Worm (Caenorhabditis elegans) whole organism, L1 larva: Measurements from ENCODE around the gene T10B5.3.

ENCODE experiments used
- C16A3.4 ChIP-seq: fragments of 150-350 bp; optimal IDR thresholded peaks from 2 replicates; lab custom pipeline; 2014; ENCODE audit warnings: missing biosample characterization, missing genetic modification characterization
- blmp-1 ChIP-seq: fragments of 150-350 bp; optimal IDR thresholded peaks from 2 replicates; lab custom pipeline; 2014; ENCODE audit warnings: missing biosample characterization, missing genetic modification characterization
- ceh-63 ChIP-seq: fragments of 200-800 bp; sonication (Bioruptor generic); optimal IDR thresholded peaks from 2 replicates; lab custom pipeline; 2018; ENCODE audit warnings: mild to moderate bottlenecking, missing genetic modification characterization, missing compliant biosample characterization
- ceh-8 ChIP-seq: fragments of 200-800 bp; sonication (Bioruptor generic); optimal IDR thresholded peaks from 2 replicates; lab custom pipeline; 2018; ENCODE audit warnings: mild to moderate bottlenecking, missing genetic modification characterization, moderate library complexity, missing compliant biosample characterization
- ceh-88 ChIP-seq: fragments of 200-800 bp; sonication (Bioruptor generic); IDR thresholded peaks from 2 replicates; pipeline ENCODE4 v1.3.6; 2022; ENCODE audit warnings: missing genetic modification characterization, missing compliant biosample characterization
- ceh-90 ChIP-seq: sonication (generic microtip); optimal IDR thresholded peaks from 2 replicates; lab custom pipeline; 2016; ENCODE audit warnings: missing genetic modification characterization, missing compliant biosample characterization
- dpl-1 ChIP-seq, 3 experiments: fragments of 150-350 bp in 2 of 3; sonication (generic microtip) in 1 of 3; optimal IDR thresholded peaks; 2 replicates each; lab custom pipeline; 2014 to 2017; ENCODE audit warnings: missing biosample characterization in 3 of 3, missing genetic modification characterization in 3 of 3, missing genetic modification reagents in 3 of 3
- dsc-1 ChIP-seq: sonication (generic microtip); optimal IDR thresholded peaks from 2 replicates; lab custom pipeline; 2016; ENCODE audit warnings: mild to moderate bottlenecking, missing genetic modification characterization, missing compliant biosample characterization
- efl-1 ChIP-seq, 4 experiments: fragments of 150-350 bp; optimal IDR thresholded peaks in 3 of 4; peaks in 1 of 4; 1 replicate in 1 of 4; 2 replicates in 3 of 4; lab custom pipeline; 2014; ENCODE audit warnings: missing biosample characterization in 2 of 4, missing genetic modification characterization in 2 of 4, missing genetic modification reagents in 2 of 4
- efl-3 ChIP-seq: fragments of 200-800 bp; sonication (Bioruptor generic); optimal IDR thresholded peaks from 2 replicates; lab custom pipeline; 2018; ENCODE audit warnings: mild to moderate bottlenecking, missing genetic modification characterization, missing compliant biosample characterization
- elt-3 ChIP-seq, 6 experiments: fragments of 150-350 bp in 1 of 6; sonication (generic microtip); optimal IDR thresholded peaks; 2 replicates each; lab custom pipeline; 2017 to 2018; ENCODE audit warnings: missing biosample characterization in 6 of 6, missing genetic modification characterization in 6 of 6, inconsistent platforms in 1 of 6
- ets-5 ChIP-seq: fragments of 200-800 bp; sonication (Bioruptor generic); IDR thresholded peaks from 2 replicates; pipeline ENCODE4 v1.3.6; 2022; ENCODE audit warnings: missing genetic modification characterization, missing compliant biosample characterization
- fkh-10 ChIP-seq: sonication (generic microtip); optimal IDR thresholded peaks from 2 replicates; lab custom pipeline; 2017; ENCODE audit warnings: missing biosample characterization, missing genetic modification reagents, missing genetic modification characterization
- fos-1 ChIP-seq: fragments of 150-350 bp; optimal IDR thresholded peaks from 2 replicates; lab custom pipeline; 2014; ENCODE audit warnings: missing biosample characterization, missing genetic modification characterization
- grh-1 ChIP-seq: fragments of 200-800 bp; sonication (Bioruptor generic); IDR thresholded peaks from 2 replicates; pipeline ENCODE4 v1.3.6; 2022; ENCODE audit warnings: missing genetic modification reagents, missing genetic modification characterization, missing compliant biosample characterization
- hlh-17 ChIP-seq: fragments of 200-800 bp; sonication (Bioruptor generic); optimal IDR thresholded peaks from 2 replicates; lab custom pipeline; 2018; ENCODE audit warnings: missing genetic modification characterization, mild to moderate bottlenecking, missing compliant biosample characterization, moderate library complexity, borderline replicate concordance
- hlh-4 ChIP-seq: sonication (generic microtip); optimal IDR thresholded peaks from 2 replicates; lab custom pipeline; 2016; ENCODE audit warnings: mild to moderate bottlenecking, missing genetic modification characterization, missing compliant biosample characterization
- hpl-2 ChIP-seq: fragments of 150-350 bp; optimal IDR thresholded peaks from 2 replicates; lab custom pipeline; 2014; ENCODE audit warnings: missing biosample characterization, missing genetic modification reagents, missing genetic modification characterization
- isw-1 ChIP-seq: fragments of 200-800 bp; sonication (Bioruptor generic); IDR thresholded peaks from 2 replicates; pipeline ENCODE4 v1.3.6; 2022; ENCODE audit warnings: missing genetic modification characterization, missing compliant biosample characterization
- lin-13 ChIP-seq: fragments of 150-350 bp; optimal IDR thresholded peaks from 2 replicates; lab custom pipeline; 2014; ENCODE audit warnings: missing biosample characterization, missing genetic modification reagents, missing genetic modification characterization
- lin-14 ChIP-seq: fragments of 200-800 bp; sonication (Bioruptor generic); optimal IDR thresholded peaks from 2 replicates; lab custom pipeline; 2018; ENCODE audit warnings: mild to moderate bottlenecking, missing genetic modification characterization, moderate library complexity, missing compliant biosample characterization
- lin-15B ChIP-seq: fragments of 150-350 bp; sonication (generic microtip); optimal IDR thresholded peaks from 3 replicates; lab custom pipeline; 2014; ENCODE audit warnings: missing biosample characterization, missing genetic modification characterization
- lin-35 ChIP-seq, 2 experiments: fragments of 150-350 bp; optimal IDR thresholded peaks; 2 replicates each; lab custom pipeline; 2014; ENCODE audit warnings: missing biosample characterization in 2 of 2, missing genetic modification characterization in 2 of 2, missing genetic modification reagents in 2 of 2
- lir-3 ChIP-seq: sonication (generic microtip); optimal IDR thresholded peaks from 2 replicates; lab custom pipeline; 2016; ENCODE audit warnings: mild to moderate bottlenecking, missing genetic modification characterization, moderate library complexity, missing compliant biosample characterization; ENCODE audit not compliant: poor library complexity
- lsy-2 ChIP-seq, 2 experiments: fragments of 150-350 bp; optimal IDR thresholded peaks; 2 replicates each; lab custom pipeline; 2014; ENCODE audit warnings: missing biosample characterization in 2 of 2, missing genetic modification characterization in 2 of 2
- mab-9 ChIP-seq: fragments of 200-800 bp; sonication (Bioruptor generic); IDR thresholded peaks from 2 replicates; pipeline ENCODE4 v1.3.6; 2022; ENCODE audit warnings: missing genetic modification reagents, missing genetic modification characterization, missing compliant biosample characterization
- mdl-1 ChIP-seq, 2 experiments: fragments of 150-350 bp; optimal IDR thresholded peaks; 2 replicates each; lab custom pipeline; 2014 to 2017; ENCODE audit warnings: missing biosample characterization in 2 of 2, missing genetic modification characterization in 2 of 2, inconsistent platforms in 1 of 2
- mep-1 ChIP-seq: fragments of 150-350 bp; optimal IDR thresholded peaks from 2 replicates; lab custom pipeline; 2014; ENCODE audit warnings: missing biosample characterization, missing genetic modification characterization
- nhr-12 ChIP-seq: sonication (generic microtip); optimal IDR thresholded peaks from 2 replicates; lab custom pipeline; 2017; ENCODE audit warnings: missing biosample characterization, missing genetic modification characterization
- nhr-20 ChIP-seq: sonication (generic microtip); optimal IDR thresholded peaks from 2 replicates; lab custom pipeline; 2016; ENCODE audit warnings: mild to moderate bottlenecking, missing genetic modification characterization, missing compliant biosample characterization
- nhr-28 ChIP-seq: fragments of 150-350 bp; optimal IDR thresholded peaks from 2 replicates; lab custom pipeline; 2014; ENCODE audit warnings: missing biosample characterization, missing genetic modification characterization
- nhr-71 ChIP-seq: sonication (generic microtip); optimal IDR thresholded peaks from 2 replicates; lab custom pipeline; 2016; ENCODE audit warnings: mild to moderate bottlenecking, missing genetic modification characterization, moderate library complexity, missing compliant biosample characterization
- nhr-76 ChIP-seq: sonication (generic microtip); optimal IDR thresholded peaks from 2 replicates; lab custom pipeline; 2017; ENCODE audit warnings: missing biosample characterization, missing genetic modification characterization
- nhr-77 ChIP-seq: fragments of 150-350 bp; optimal IDR thresholded peaks from 2 replicates; lab custom pipeline; 2014; ENCODE audit warnings: missing biosample characterization, missing genetic modification characterization
- nhr-85 ChIP-seq: sonication (generic microtip); peaks from one replicate; lab custom pipeline; 2016; ENCODE audit warnings: missing genetic modification characterization, inconsistent platforms, missing compliant biosample characterization
- nhr-90 ChIP-seq: sonication (generic microtip); optimal IDR thresholded peaks from 2 replicates; lab custom pipeline; 2016; ENCODE audit warnings: mild to moderate bottlenecking, missing genetic modification characterization, missing compliant biosample characterization; ENCODE audit not compliant: poor library complexity
- rnt-1 ChIP-seq: sonication (generic microtip); optimal IDR thresholded peaks from 2 replicates; lab custom pipeline; 2016; ENCODE audit warnings: mild to moderate bottlenecking, missing genetic modification characterization, moderate library complexity, missing compliant biosample characterization
- skn-1 ChIP-seq: fragments of 150-350 bp; optimal IDR thresholded peaks from 2 replicates; lab custom pipeline; 2014; ENCODE audit warnings: missing biosample characterization, missing genetic modification characterization
- snpc-4 ChIP-seq: fragments of 150-350 bp; optimal IDR thresholded peaks from 2 replicates; lab custom pipeline; 2014; ENCODE audit warnings: missing biosample characterization, missing genetic modification characterization
- snu-23 ChIP-seq: sonication (generic microtip); optimal IDR thresholded peaks from 2 replicates; lab custom pipeline; 2016; ENCODE audit warnings: missing genetic modification characterization, missing compliant biosample characterization
- sox-4 ChIP-seq: sonication (generic microtip); optimal IDR thresholded peaks from 2 replicates; lab custom pipeline; 2016; ENCODE audit warnings: missing genetic modification characterization, missing compliant biosample characterization
- swsn-7 ChIP-seq: sonication (generic microtip); optimal IDR thresholded peaks from 2 replicates; lab custom pipeline; 2016; ENCODE audit warnings: missing genetic modification characterization, missing compliant biosample characterization
- tbx-2 ChIP-seq: sonication (generic microtip); optimal IDR thresholded peaks from 2 replicates; lab custom pipeline; 2016; ENCODE audit warnings: missing genetic modification characterization, missing compliant biosample characterization
- unc-30 ChIP-seq: sonication (generic microtip); optimal IDR thresholded peaks from 2 replicates; lab custom pipeline; 2017; ENCODE audit warnings: missing biosample characterization, missing genetic modification characterization
- unc-62 ChIP-seq: fragments of 150-350 bp; optimal IDR thresholded peaks from 2 replicates; lab custom pipeline; 2014; ENCODE audit warnings: missing biosample characterization, missing genetic modification reagents, missing genetic modification characterization
- unc-86 ChIP-seq: sonication (generic microtip); optimal IDR thresholded peaks from 2 replicates; lab custom pipeline; 2016; ENCODE audit warnings: missing genetic modification characterization, missing compliant biosample characterization
- unc-98 ChIP-seq: fragments of 200-800 bp; sonication (Bioruptor generic); IDR thresholded peaks from 2 replicates; pipeline ENCODE4 v1.3.6; 2022; ENCODE audit warnings: missing genetic modification characterization, missing compliant biosample characterization
- zag-1 ChIP-seq: fragments of 150-350 bp; optimal IDR thresholded peaks from 2 replicates; lab custom pipeline; 2014; ENCODE audit warnings: missing biosample characterization, missing genetic modification characterization
- ztf-11 ChIP-seq, 2 experiments: sonication (generic microtip); optimal IDR thresholded peaks; 2 replicates each; lab custom pipeline; 2016 to 2017; ENCODE audit warnings: missing genetic modification characterization in 2 of 2, missing biosample characterization in 1 of 2, missing compliant biosample characterization in 1 of 2

The T10B5.3 gene

ce11 chrV:1869682-1870081, at the start of gene T10B5.3:
Gene T10B5.3, minus strand, starts transcription at chrV:1869782.
- no peak for TF ChIP-seq ceh-90
- no peak for TF ChIP-seq lir-3 (tag; lab: Kevin White, UChicago)
- no peak for TF ChIP-seq efl-1 (optimal IDR thresholded peaks at IDR 0.05; lab: Kevin White, UChicago)
- TF ChIP-seq efl-1 (GFP tag; optimal IDR thresholded peaks at IDR 0.05 in 1 of 2; lab: Kevin White, UChicago): no peak
- TF ChIP-seq ztf-11 (tag; optimal IDR thresholded peaks at IDR 0.05; lab: Kevin White, UChicago): no peak
- TF ChIP-seq mep-1 (tag; lab: Kevin White, UChicago): no peak
- TF ChIP-seq C16A3.4 (tag; lab: Kevin White, UChicago): no peak
- TF ChIP-seq sox-4 (tag; lab: Kevin White, UChicago): no peak
- TF ChIP-seq ceh-8: no peak
- no peak for TF ChIP-seq unc-30 (tag; lab: Kevin White, UChicago)
- TF ChIP-seq nhr-12 (tag; lab: Kevin White, UChicago): no peak
- no peak for TF ChIP-seq lsy-2 (tag; optimal IDR thresholded peaks at IDR 0.05; lab: Kevin White, UChicago)
- TF ChIP-seq zag-1 (tag; lab: Kevin White, UChicago): no peak
- TF ChIP-seq nhr-76 (tag; lab: Kevin White, UChicago): no peak
- no peak for TF ChIP-seq unc-86 (tag; lab: Kevin White, UChicago)
- TF ChIP-seq snpc-4 (tag; lab: Kevin White, UChicago): no peak
- TF ChIP-seq unc-98: no peak
- TF ChIP-seq dsc-1 (tag; lab: Kevin White, UChicago): no peak

ce11 chrV:1918030-1918559, 48.5 kb upstream of the T10B5.3 start, which contains the start of gene Y32G9A.2:
Gene Y32G9A.2, plus strand, starts transcription at chrV:1918509.
- TF ChIP-seq nhr-71 (tag; lab: Kevin White, UChicago) (no peak), fkh-10 (GFP tag; lab: Kevin White, UChicago) (no peak), nhr-85 (tag; lab: Kevin White, UChicago) (peak; percentile 68), sox-4 (tag; lab: Kevin White, UChicago) (no peak), lir-3 (tag; lab: Kevin White, UChicago) (no peak), rnt-1 (peak; percentile 45), lin-13 (GFP tag; lab: Kevin White, UChicago) (peak; percentile 35), lin-14 (GFP tag; lab: Kevin White, UChicago) (no peak), nhr-20 (tag; lab: Kevin White, UChicago) (peak; percentile 49), fos-1 (tag; lab: Kevin White, UChicago) (no peak), mdl-1 (tag; optimal IDR thresholded peaks at IDR 0.05; lab: Kevin White, UChicago) (no peak), dpl-1 (GFP tag; optimal IDR thresholded peaks at IDR 0.05; lab: Kevin White, UChicago) (peak; percentile 43 to 62 (median 61)), dsc-1 (tag; lab: Kevin White, UChicago) (peak; percentile 20), hpl-2 (GFP tag; lab: Kevin White, UChicago) (no peak), lsy-2 (tag; optimal IDR thresholded peaks at IDR 0.05; lab: Kevin White, UChicago) (peak in 1 of 2 experiments; percentile 72), nhr-77 (tag; lab: Kevin White, UChicago) (peak; percentile 16), grh-1 (GFP tag; lab: Robert Waterston, UW) (no peak), unc-30 (tag; lab: Kevin White, UChicago) (no peak), ceh-63 (GFP tag; lab: Kevin White, UChicago) (no peak), lin-35 (GFP tag; optimal IDR thresholded peaks at IDR 0.05; lab: Kevin White, UChicago) (peak; percentile 51 to 78), unc-62 (GFP tag; lab: Kevin White, UChicago) (no peak), skn-1 (tag; lab: Kevin White, UChicago) (peak; percentile 43), snu-23 (GFP tag; lab: Kevin White, UChicago) (peak; percentile 63), lin-15B (tag; lab: Kevin White, UChicago) (peak; percentile 22), C16A3.4 (tag; lab: Kevin White, UChicago) (peak; percentile 53), elt-3 (tag; optimal IDR thresholded peaks at IDR 0.05; lab: Kevin White, UChicago) (no peak), ets-5 (no peak), hlh-4 (tag; lab: Kevin White, UChicago) (no peak), mab-9 (GFP tag; lab: Robert Waterston, UW) (no peak), nhr-90 (peak; percentile 42), isw-1 (GFP tag; lab: Robert Waterston, UW) (peak; percentile 6; the same call in 1 of the 2 replicates), nhr-28 (tag; lab: Kevin White, UChicago) (no peak), tbx-2 (peak; percentile 32), swsn-7 (peak; percentile 30), ztf-11 (tag; optimal IDR thresholded peaks at IDR 0.05; lab: Kevin White, UChicago) (no peak), ceh-88 (no peak), blmp-1 (tag; lab: Kevin White, UChicago) (peak; percentile 81), efl-3 (GFP tag; lab: Kevin White, UChicago) (no peak), hlh-17 (GFP tag; lab: Kevin White, UChicago) (no peak), efl-1 (optimal IDR thresholded peaks at IDR 0.05; lab: Kevin White, UChicago) (peak; percentile 62 to 64), efl-1 (GFP tag; optimal IDR thresholded peaks at IDR 0.05 in 1 of 2; lab: Kevin White, UChicago) (peak; percentile 59 to 94)
